Fruit fly (Drosophila melanogaster) whole organism, pupa: ENCODE data around the gene Sry-alpha.

Source experiments
- CG10348 ChIP-seq: fragments of 200-800 bp; sonication (Bioruptor generic); IDR thresholded peaks from 2 replicates; pipeline ENCODE4 v1.3.6; 2022; ENCODE audit warnings: missing biosample characterization, missing genetic modification characterization
- CG12605 ChIP-seq: fragments of 200-800 bp; sonication (Bioruptor generic); IDR thresholded peaks from 2 replicates; pipeline ENCODE4 v1.3.6; 2022; ENCODE audit warnings: missing biosample characterization, missing genetic modification characterization
- CG13204 ChIP-seq: fragments of 200-800 bp; sonication (Bioruptor generic); optimal IDR thresholded peaks from 2 replicates; lab custom pipeline; 2018; ENCODE audit warnings: missing biosample characterization, mild to moderate bottlenecking, missing genetic modification characterization, moderate library complexity
- CG14655 ChIP-seq: fragments of 200-800 bp; sonication (Bioruptor generic); optimal IDR thresholded peaks from 3 replicates; lab custom pipeline; 2017; ENCODE audit warnings: mild to moderate bottlenecking, missing biosample characterization, missing genetic modification reagents, missing genetic modification characterization
- CG15710 ChIP-seq: fragments of 200-800 bp; sonication (Bioruptor generic); optimal IDR thresholded peaks from 2 replicates; lab custom pipeline; 2018; ENCODE audit warnings: missing biosample characterization, mild to moderate bottlenecking, missing genetic modification characterization, moderate library complexity
- CG17806 ChIP-seq: fragments of 200-800 bp; sonication (Bioruptor generic); optimal IDR thresholded peaks from 2 replicates; lab custom pipeline; 2018; ENCODE audit warnings: missing biosample characterization, mild to moderate bottlenecking, missing genetic modification characterization, moderate library complexity
- CG32121 ChIP-seq: fragments of 200-800 bp; sonication (Bioruptor generic); IDR thresholded peaks from 2 replicates; pipeline ENCODE4 v1.3.6; 2022; ENCODE audit warnings: missing biosample characterization, missing genetic modification characterization
- CG34367 ChIP-seq: fragments of 200-800 bp; sonication (Bioruptor generic); optimal IDR thresholded peaks from 2 replicates; lab custom pipeline; 2018; ENCODE audit warnings: missing biosample characterization, mild to moderate bottlenecking, missing genetic modification characterization
- CG4496 ChIP-seq: fragments of 200-800 bp; sonication (Bioruptor generic); IDR thresholded peaks from 3 replicates; pipeline ENCODE4 v1.3.6; 2022; ENCODE audit warnings: missing biosample characterization, missing genetic modification characterization
- CG8159 ChIP-seq: fragments of 200-800 bp; sonication (Bioruptor generic); optimal IDR thresholded peaks from 3 replicates; lab custom pipeline; 2018; ENCODE audit warnings: missing biosample characterization, mild to moderate bottlenecking, missing genetic modification characterization, moderate library complexity
- CG8301 ChIP-seq: fragments of 200-800 bp; sonication (Bioruptor generic); optimal IDR thresholded peaks from 2 replicates; lab custom pipeline; 2018; ENCODE audit warnings: missing biosample characterization, mild to moderate bottlenecking, missing genetic modification characterization
- CG9948 ChIP-seq: fragments of 200-800 bp; sonication (Bioruptor generic); optimal IDR thresholded peaks from 2 replicates; lab custom pipeline; 2018; ENCODE audit warnings: missing biosample characterization, mild to moderate bottlenecking, missing genetic modification characterization, moderate library complexity
- D1 ChIP-seq: fragments of 200-800 bp; sonication (Bioruptor generic); optimal IDR thresholded peaks from 2 replicates; lab custom pipeline; 2018; ENCODE audit warnings: missing biosample characterization, mild to moderate bottlenecking, missing genetic modification characterization, moderate library complexity
- EcR ChIP-seq: fragments of 200-800 bp; sonication (Bioruptor generic); optimal IDR thresholded peaks from 3 replicates; lab custom pipeline; 2019; ENCODE audit warnings: missing biosample characterization, missing genetic modification characterization, mild to moderate bottlenecking, moderate library complexity, missing genetic modification reagents
- Ets98B ChIP-seq: fragments of 200-800 bp; sonication (Bioruptor generic); IDR thresholded peaks from 2 replicates; pipeline ENCODE4 v1.3.6; 2022; ENCODE audit warnings: missing biosample characterization, missing genetic modification characterization
- Pif1A ChIP-seq: fragments of 200-800 bp; sonication (Bioruptor generic); optimal IDR thresholded peaks from 3 replicates; lab custom pipeline; 2016; ENCODE audit warnings: missing biosample characterization, missing genetic modification characterization
- Pif1B ChIP-seq: fragments of 200-800 bp; sonication (Bioruptor generic); optimal IDR thresholded peaks from 3 replicates; lab custom pipeline; 2016; ENCODE audit warnings: missing biosample characterization, missing genetic modification characterization
- Snoo ChIP-seq: fragments of 200-800 bp; sonication (Bioruptor generic); optimal IDR thresholded peaks from 3 replicates; lab custom pipeline; 2017; ENCODE audit warnings: missing biosample characterization, mild to moderate bottlenecking, missing genetic modification characterization, inconsistent platforms
- fd96Ca ChIP-seq: fragments of 200-800 bp; sonication (Bioruptor generic); IDR thresholded peaks from 3 replicates; pipeline ENCODE4 v1.3.6; 2022; ENCODE audit warnings: missing biosample characterization, missing genetic modification characterization
- gl ChIP-seq: fragments of 200-800 bp; sonication (Bioruptor generic); optimal IDR thresholded peaks from 2 replicates; lab custom pipeline; 2018; ENCODE audit warnings: missing biosample characterization, mild to moderate bottlenecking, missing genetic modification characterization
- rn ChIP-seq: fragments of 200-800 bp; sonication (Bioruptor generic); IDR thresholded peaks from 2 replicates; pipeline ENCODE4 v1.3.6; 2022; ENCODE audit warnings: missing biosample characterization, missing genetic modification characterization

Sry-alpha gene

dm6 chr3R:30005332-30005979 lies 34.1 kb upstream of the Sry-alpha start:
- TF ChIP-seq CG8159 (peak; percentile 44), Pif1B (peak; percentile 53), CG12605 (GFP tag; lab: Robert Waterston, UW) (peak; percentile 82), D1 (tag; lab: Kevin White, UChicago) (no peak), CG9948 (tag; lab: Kevin White, UChicago) (no peak), Ets98B (peak; percentile 76), CG17806 (peak; percentile 42), CG8301 (tag; lab: Kevin White, UChicago) (peak; percentile 39), CG10348 (GFP tag; lab: Robert Waterston, UW) (no peak), CG4496 (GFP tag; lab: Robert Waterston, UW) (peak; percentile 87), gl (peak; percentile 86), CG15710 (tag; lab: Kevin White, UChicago) (peak; percentile 45), rn (no peak), EcR (GFP tag; lab: Kevin White, UChicago) (peak; percentile 60), Pif1A (GFP tag; lab: Kevin White, UChicago) (no peak), CG13204 (GFP tag; lab: Kevin White, UChicago) (no peak), CG32121 (GFP tag; lab: Robert Waterston, UW) (no peak), CG14655 (GFP tag; lab: Kevin White, UChicago) (peak; percentile 63), Snoo (tag; lab: Kevin White, UChicago) (no peak), CG34367 (tag; lab: Kevin White, UChicago) (peak; percentile 34), fd96Ca (GFP tag; lab: Robert Waterston, UW) (peak; percentile 55; the same call in 1 of the 3 replicates)
- TF ChIP-seq, all 21 proteins: peak for 13

DNA sequence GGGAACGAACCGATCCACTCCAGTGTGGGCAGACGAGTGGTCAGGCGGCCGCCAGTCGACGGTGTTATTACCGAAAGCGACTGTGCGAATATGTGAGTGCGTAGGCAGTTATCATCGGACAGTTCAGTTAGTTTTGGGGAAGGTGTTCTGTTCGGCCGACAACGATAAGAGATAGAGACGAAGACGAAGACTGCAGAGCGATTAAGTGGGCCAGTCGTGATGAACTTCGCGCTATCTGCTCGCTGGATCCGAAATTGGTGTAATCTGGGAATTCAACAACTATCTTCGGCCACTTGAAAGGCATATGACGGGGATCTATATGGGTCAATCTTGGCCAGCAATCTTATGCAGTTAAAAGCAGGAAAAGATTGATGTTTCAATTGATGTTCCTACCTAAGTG lies 30.3 kb upstream of the Sry-alpha start, which contains the start of gene CG7912:
Gene CG7912, minus strand, starts transcription at position 17 of the 400 bp plus-strand sequence.
- TF ChIP-seq CG8301 (tag; lab: Kevin White, UChicago) (no peak), D1 (tag; lab: Kevin White, UChicago) (no peak), Snoo (tag; lab: Kevin White, UChicago) (no peak), CG13204 (GFP tag; lab: Kevin White, UChicago) (no peak), CG8159 (no peak), CG9948 (tag; lab: Kevin White, UChicago) (no peak), gl (no peak), CG4496 (GFP tag; lab: Robert Waterston, UW) (no peak), CG12605 (GFP tag; lab: Robert Waterston, UW) (no peak), Pif1A (GFP tag; lab: Kevin White, UChicago) (no peak), CG14655 (GFP tag; lab: Kevin White, UChicago) (no peak)

DNA sequence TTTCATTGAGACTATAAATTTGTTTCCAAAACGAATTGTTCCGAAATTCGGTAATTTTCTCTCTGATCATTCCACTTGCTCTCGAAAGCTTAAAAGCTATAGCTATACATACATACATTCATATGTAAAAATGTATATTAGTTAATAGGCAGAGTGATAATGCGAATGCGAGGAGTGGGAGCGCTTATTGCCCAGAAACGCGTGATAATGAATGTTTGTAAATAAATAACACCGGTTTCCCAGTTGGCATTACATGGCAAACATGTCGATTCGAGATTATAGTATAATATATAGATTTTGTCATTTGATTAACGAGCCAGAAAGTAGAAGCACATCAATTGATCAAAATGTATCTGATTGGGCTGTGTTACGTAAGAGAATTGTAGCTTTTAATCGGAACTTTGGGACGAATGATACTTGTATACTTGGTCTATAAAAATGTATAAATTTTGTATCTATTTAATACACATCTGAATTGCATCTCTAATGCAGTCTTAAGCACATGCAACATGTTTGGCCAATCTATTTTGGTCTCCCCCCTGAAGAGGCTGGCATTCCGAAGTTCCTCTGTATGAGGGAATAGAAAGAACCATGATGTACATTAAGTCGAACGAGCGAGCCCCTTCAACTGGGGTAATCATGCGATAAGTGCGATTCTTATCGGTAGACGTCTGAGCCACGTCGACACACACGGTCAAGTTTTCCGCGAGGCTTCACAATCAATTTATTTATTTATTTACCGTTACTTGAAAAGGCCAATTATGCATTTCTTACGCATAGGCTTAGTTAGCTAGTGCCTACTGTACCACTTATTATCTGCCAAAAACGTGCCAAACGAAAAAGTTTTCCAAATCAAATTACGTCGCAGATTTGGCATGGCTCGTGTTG lies 26.7 kb upstream of the Sry-alpha start:
- TF ChIP-seq rn (peak; percentile 32; the same call in 1 of the 2 replicates), Ets98B (peak; percentile 66; the same call in 1 of the 2 replicates), CG14655 (GFP tag; lab: Kevin White, UChicago) (peak; percentile 58), EcR (GFP tag; lab: Kevin White, UChicago) (no peak), CG32121 (GFP tag; lab: Robert Waterston, UW) (peak; percentile 64), CG9948 (tag; lab: Kevin White, UChicago) (no peak), CG4496 (GFP tag; lab: Robert Waterston, UW) (peak; percentile 72), CG8159 (no peak), CG8301 (tag; lab: Kevin White, UChicago) (peak; percentile 38), fd96Ca (GFP tag; lab: Robert Waterston, UW) (peak; percentile 68; the same call in 2 of the 3 replicates)

DNA sequence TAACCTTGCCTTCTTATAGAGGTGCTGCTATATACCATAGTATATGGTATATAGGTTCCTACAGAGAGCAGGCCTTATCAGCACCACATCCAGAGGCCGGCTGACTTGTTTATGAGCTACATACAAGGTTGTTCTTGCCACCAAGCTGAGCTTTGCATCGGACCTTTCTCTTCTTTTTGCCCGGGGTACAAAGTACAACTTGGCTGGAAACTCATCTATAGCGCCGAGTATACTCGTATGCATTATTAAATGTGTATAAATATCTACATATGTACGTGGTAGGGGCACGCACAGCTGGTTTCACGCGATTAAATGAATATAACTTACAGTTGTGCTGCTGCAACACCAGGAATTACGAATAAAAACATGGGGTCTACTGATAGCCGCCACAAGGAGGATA lies 25.6 kb upstream of the Sry-alpha start:
- TF ChIP-seq CG14655 (GFP tag; lab: Kevin White, UChicago) (peak; percentile 58), rn (no peak), Ets98B (peak; percentile 77), Pif1B (peak; percentile 64), CG8159 (peak; percentile 40), CG9948 (tag; lab: Kevin White, UChicago) (no peak), CG32121 (GFP tag; lab: Robert Waterston, UW) (no peak; the same call in 1 of the 2 replicates), CG13204 (GFP tag; lab: Kevin White, UChicago) (peak; percentile 78), CG10348 (GFP tag; lab: Robert Waterston, UW) (no peak), fd96Ca (GFP tag; lab: Robert Waterston, UW) (peak; percentile 39; the same call in 2 of the 3 replicates), CG15710 (tag; lab: Kevin White, UChicago) (peak; percentile 18), CG34367 (tag; lab: Kevin White, UChicago) (peak; percentile 23), CG8301 (tag; lab: Kevin White, UChicago) (peak; percentile 48), gl (peak; percentile 94), D1 (tag; lab: Kevin White, UChicago) (no peak), EcR (GFP tag; lab: Kevin White, UChicago) (no peak), CG12605 (GFP tag; lab: Robert Waterston, UW) (peak; percentile 87), Pif1A (GFP tag; lab: Kevin White, UChicago) (peak; percentile 76), Snoo (tag; lab: Kevin White, UChicago) (peak; percentile 3), CG4496 (GFP tag; lab: Robert Waterston, UW) (peak; percentile 54; the same call in 1 of the 3 replicates), CG17806 (peak; percentile 47)
